Worm (Caenorhabditis elegans) whole organism, mixed stage, embryonic: ENCODE results near the gene Y7A5A.1.

Experiments used
- nhr-12 ChIP-seq: fragments of 150-350 bp; optimal IDR thresholded peaks from 2 replicates; lab custom pipeline; 2014; ENCODE audit warnings: missing biosample characterization, missing genetic modification characterization
- nhr-76 ChIP-seq: sonication (generic microtip); optimal IDR thresholded peaks from 2 replicates; lab custom pipeline; 2017; ENCODE audit warnings: missing biosample characterization, missing genetic modification characterization
- pha-4 ChIP-seq: fragments of 150-350 bp; optimal IDR thresholded peaks from 2 replicates; lab custom pipeline; 2018; ENCODE audit warnings: missing biosample characterization, missing genetic modification reagents, missing genetic modification characterization

- no peak for TF ChIP-seq nhr-76 (tag; lab: Kevin White, UChicago)
- no peak for TF ChIP-seq pha-4 (tag; lab: Kevin White, UChicago)
- TF ChIP-seq nhr-12 (tag; lab: Kevin White, UChicago) = no peak
Observed at ce11 chrX:15731668-15732067, 39.6 kb downstream of the Y7A5A.1 start, which contains the start of gene lin-15A.
